Fruit fly (Drosophila melanogaster) whole organism, larva: ENCODE data around the gene CG14662.

ENCODE experiments used
- noc ChIP-seq: fragments of 200-800 bp; sonication (Bioruptor generic); optimal IDR thresholded peaks from 3 replicates; lab custom pipeline; 2019; ENCODE audit warnings: missing biosample characterization, mild to moderate bottlenecking, missing genetic modification characterization, moderate library complexity

CG14662 gene

dm6 chr3R:4955152-4955551, 28.9 kb downstream of the CG14662 start, which contains the start of gene Jhbp3:
Gene Jhbp3 (minus strand): TSS chr3R:4955252.
- TF ChIP-seq noc (tag; lab: Kevin White, UChicago), result no peak

dm6 chr3R:4952571-4952929, 31.5 kb downstream of the CG14662 start, which contains the start of gene Ubc6:
Gene Ubc6 (minus strand): TSS chr3R:4952682.
- no peak for TF ChIP-seq noc (tag; lab: Kevin White, UChicago)

- peak; percentile 11 for TF ChIP-seq noc (tag; lab: Kevin White, UChicago)
Observed at dm6 chr3R:4951764-4952570, 32.1 kb downstream of the CG14662 start.

- TF ChIP-seq noc (tag; lab: Kevin White, UChicago), result no peak
Observed at dm6 chr3R:4947732-4948131, 36.3 kb downstream of the CG14662 start.
